Worm (Caenorhabditis elegans): Measurements from ENCODE around the gene F38A1.8.

Gene F38A1.8

DNA sequence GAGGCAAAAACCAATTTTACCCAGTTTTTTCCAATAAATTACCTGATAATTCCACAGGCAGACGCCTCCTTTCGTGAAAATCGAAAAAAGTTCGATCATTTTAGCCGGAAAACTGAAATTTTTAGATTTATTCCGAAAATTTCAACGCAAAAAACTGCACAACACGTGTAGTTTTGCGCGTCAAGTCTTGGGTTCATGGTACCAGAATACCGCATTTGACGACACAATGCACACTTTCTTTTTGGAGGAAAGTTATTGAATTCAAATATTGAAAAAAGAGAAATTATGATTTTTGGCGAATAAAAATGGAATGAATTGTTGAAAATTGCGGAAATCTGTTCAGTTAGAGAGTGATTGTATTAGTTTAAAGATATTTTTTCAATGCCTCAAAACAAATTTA lies at the start of gene F38A1.8:
Gene F38A1.8 (minus strand): TSS at position 167 of the 400 bp plus-strand sequence.
- TF ChIP-seq egl-27 (tag; optimal IDR thresholded peaks at IDR 0.05), result no peak
- peak; percentile 69 for TF ChIP-seq nhr-85 (tag)
- peak; percentile 39 for TF ChIP-seq lin-13 (GFP tag; optimal IDR thresholded peaks at IDR 0.05)
- TF ChIP-seq blmp-1 (tag; optimal IDR thresholded peaks at IDR 0.05), result no peak
- TF ChIP-seq nhr-47 (tag; optimal IDR thresholded peaks at IDR 0.05), result no peak
- no peak for TF ChIP-seq C34B4.2 (tag; optimal IDR thresholded peaks at IDR 0.05)
- TF ChIP-seq elt-3 (tag; optimal IDR thresholded peaks at IDR 0.05), result peak in 2 of 6 experiments; percentile 12 to 66
- peak; percentile 69 for TF ChIP-seq lin-15B (tag; optimal IDR thresholded peaks at IDR 0.05)
- TF ChIP-seq efl-3 (GFP tag; optimal IDR thresholded peaks at IDR 0.05), result no peak
- TF ChIP-seq nhr-84 (tag; optimal IDR thresholded peaks at IDR 0.05), result no peak
- no peak for TF ChIP-seq nhr-20 (tag; optimal IDR thresholded peaks at IDR 0.05)
- TF ChIP-seq vab-15 (tag; optimal IDR thresholded peaks at IDR 0.05), result no peak
- TF ChIP-seq irx-1 (tag; optimal IDR thresholded peaks at IDR 0.05), result peak; percentile 25
- TF ChIP-seq mab-9 (GFP tag; IDR thresholded peaks at IDR 0.05), result no peak
- peak; percentile 46 for TF ChIP-seq C16A3.4 (tag; optimal IDR thresholded peaks at IDR 0.05)
- TF ChIP-seq ceh-90 (tag; optimal IDR thresholded peaks at IDR 0.05), result no peak
- TF ChIP-seq ama-1 (optimal IDR thresholded peaks at IDR 0.05), result no peak
- peak; percentile 78 to 84 for TF ChIP-seq lsy-2 (tag; optimal IDR thresholded peaks at IDR 0.05)
- TF ChIP-seq skn-1 (tag; optimal IDR thresholded peaks at IDR 0.05), result peak; percentile 36
- no peak for TF ChIP-seq ets-5 (GFP tag; IDR thresholded peaks at IDR 0.05)
- TF ChIP-seq aha-1 (tag; optimal IDR thresholded peaks at IDR 0.05), result no peak
- peak; percentile 6 for TF ChIP-seq dsc-1 (tag; optimal IDR thresholded peaks at IDR 0.05)
- no peak for TF ChIP-seq ceh-8 (GFP tag; optimal IDR thresholded peaks at IDR 0.05)
- TF ChIP-seq unc-86 (tag; optimal IDR thresholded peaks at IDR 0.05), result peak; percentile 21
- no peak for TF ChIP-seq aly-2 (tag; optimal IDR thresholded peaks at IDR 0.05)
- TF ChIP-seq hlh-17 (GFP tag; optimal IDR thresholded peaks at IDR 0.05; ENCODE audit: borderline replicate concordance), result no peak
- no peak for TF ChIP-seq unc-98 (GFP tag; IDR thresholded peaks at IDR 0.05)
- TF ChIP-seq jun-1 (tag; optimal IDR thresholded peaks at IDR 0.05), result peak; percentile 27
- TF ChIP-seq elt-2 (tag; optimal IDR thresholded peaks at IDR 0.05), result no peak
- no peak for TF ChIP-seq snpc-4 (tag; optimal IDR thresholded peaks at IDR 0.05)
- no peak for TF ChIP-seq ceh-63 (GFP tag; optimal IDR thresholded peaks at IDR 0.05)
- no peak for TF ChIP-seq mef-2 (tag; optimal IDR thresholded peaks at IDR 0.05)
- TF ChIP-seq ztf-4 (tag; optimal IDR thresholded peaks at IDR 0.05), result no peak
- no peak for TF ChIP-seq Y116A8C.19 (tag; optimal IDR thresholded peaks at IDR 0.05; ENCODE audit: borderline replicate concordance)
- no peak for TF ChIP-seq sup-37 (GFP tag; optimal IDR thresholded peaks at IDR 0.05)
- TF ChIP-seq mep-1 (tag; optimal IDR thresholded peaks at IDR 0.05), result peak; percentile 73
- TF ChIP-seq lin-35 (GFP tag; optimal IDR thresholded peaks at IDR 0.05), result peak; percentile 91 to 96
- TF ChIP-seq lin-14 (GFP tag; optimal IDR thresholded peaks at IDR 0.05), result no peak
- TF ChIP-seq mdl-1 (tag; optimal IDR thresholded peaks at IDR 0.05), result peak in 1 of 2 experiments; percentile 81
- TF ChIP-seq sptf-1 (tag; optimal IDR thresholded peaks at IDR 0.05), result no peak
- no peak for TF ChIP-seq egl-13 (tag; optimal IDR thresholded peaks at IDR 0.05)
- TF ChIP-seq ces-1 (GFP tag; optimal IDR thresholded peaks at IDR 0.05), result no peak
- no peak for TF ChIP-seq pag-3 (tag; optimal IDR thresholded peaks at IDR 0.05; ENCODE audit: borderline replicate concordance, insufficient read depth)
- TF ChIP-seq rnt-1 (tag; optimal IDR thresholded peaks at IDR 0.05), result peak; percentile 77
- no peak for TF ChIP-seq fkh-10 (GFP tag; optimal IDR thresholded peaks at IDR 0.05)
- TF ChIP-seq nhr-19 (GFP tag; conservative IDR thresholded peaks at IDR 0.05), result peak; percentile 57
- TF ChIP-seq nhr-71 (tag; optimal IDR thresholded peaks at IDR 0.05), result no peak
- peak; percentile 42 for TF ChIP-seq unc-130 (tag; optimal IDR thresholded peaks at IDR 0.05)
- TF ChIP-seq pax-3 (tag; optimal IDR thresholded peaks at IDR 0.05), result no peak
- no peak for TF ChIP-seq zip-4 (GFP tag; optimal IDR thresholded peaks at IDR 0.05)
- no peak for TF ChIP-seq hlh-4 (tag; optimal IDR thresholded peaks at IDR 0.05)
- peak; percentile 46; the same call in 1 of the 2 replicates for TF ChIP-seq grh-1 (GFP tag; IDR thresholded peaks at IDR 0.05)
- TF ChIP-seq C04F5.9 (tag; optimal IDR thresholded peaks at IDR 0.05), result peak; percentile 24
